Worm (Caenorhabditis elegans): ENCODE data around the gene R07E5.5.

R07E5.5 gene

ce11 chrIII:4370585-4370984 lies 26.6 kb upstream of the R07E5.5 start, which contains the start of gene ckb-3:
TSS of gene ckb-3 (plus strand) at chrIII:4370885.
- TF ChIP-seq ref-1 (GFP tag; conservative IDR thresholded peaks at IDR 0.05) (no peak), tab-1 (GFP tag; IDR thresholded peaks at IDR 0.05) (no peak), klf-2 (GFP tag; conservative IDR thresholded peaks at IDR 0.05) (no peak), ztf-23 (GFP tag; IDR thresholded peaks at IDR 0.05) (no peak), ztf-29 (GFP tag; IDR thresholded peaks at IDR 0.05) (no peak), med-1 (GFP tag; optimal IDR thresholded peaks at IDR 0.05; ENCODE audit: insufficient read depth) (no peak), T22C8.4 (GFP tag; IDR thresholded peaks at IDR 0.05) (no peak), cog-1 (tag; optimal IDR thresholded peaks at IDR 0.05) (no peak), flt-1 (GFP tag; IDR thresholded peaks at IDR 0.05) (no peak)

ce11 chrIII:4372894-4373293 lies 24.3 kb upstream of the R07E5.5 start:
- TF ChIP-seq med-1 (GFP tag; optimal IDR thresholded peaks at IDR 0.05; ENCODE audit: insufficient read depth) (no peak), ztf-29 (GFP tag; IDR thresholded peaks at IDR 0.05) (no peak), ztf-23 (GFP tag; IDR thresholded peaks at IDR 0.05) (no peak), tab-1 (GFP tag; IDR thresholded peaks at IDR 0.05) (no peak), klf-2 (GFP tag; conservative IDR thresholded peaks at IDR 0.05) (no peak), ref-1 (GFP tag; conservative IDR thresholded peaks at IDR 0.05) (no peak), T22C8.4 (GFP tag; IDR thresholded peaks at IDR 0.05) (no peak), flt-1 (GFP tag; IDR thresholded peaks at IDR 0.05) (no peak), cog-1 (tag; optimal IDR thresholded peaks at IDR 0.05) (no peak)

- TF ChIP-seq ref-1 (GFP tag; conservative IDR thresholded peaks at IDR 0.05) (no peak), flt-1 (GFP tag; IDR thresholded peaks at IDR 0.05) (no peak), ztf-29 (GFP tag; IDR thresholded peaks at IDR 0.05) (no peak), cog-1 (tag; optimal IDR thresholded peaks at IDR 0.05) (no peak), tab-1 (GFP tag; IDR thresholded peaks at IDR 0.05) (no peak), klf-2 (GFP tag; conservative IDR thresholded peaks at IDR 0.05) (no peak), T22C8.4 (GFP tag; IDR thresholded peaks at IDR 0.05) (no peak), med-1 (GFP tag; optimal IDR thresholded peaks at IDR 0.05; ENCODE audit: insufficient read depth) (no peak), ztf-23 (GFP tag; IDR thresholded peaks at IDR 0.05) (no peak)
These were observed 22.4 kb upstream of the R07E5.5 start, which contains the start of gene pals-26 for ce11 chrIII:4374854-4375253. TSS of gene pals-26 (plus strand) at chrIII:4375154.

ce11 chrIII:4378600-4379293 lies 18.5 kb upstream of the R07E5.5 start:
- TF ChIP-seq klf-2 (GFP tag; conservative IDR thresholded peaks at IDR 0.05) (peak; percentile 66), flt-1 (GFP tag; IDR thresholded peaks at IDR 0.05) (peak; percentile 91), tab-1 (GFP tag; IDR thresholded peaks at IDR 0.05) (peak; percentile 83), ztf-23 (GFP tag; IDR thresholded peaks at IDR 0.05) (peak; percentile 83), med-1 (GFP tag; optimal IDR thresholded peaks at IDR 0.05; ENCODE audit: insufficient read depth) (peak; percentile 5), ref-1 (GFP tag; conservative IDR thresholded peaks at IDR 0.05) (peak; percentile 50; the same call in 1 of the 2 replicates), cog-1 (tag; optimal IDR thresholded peaks at IDR 0.05) (peak; percentile 56), T22C8.4 (GFP tag; IDR thresholded peaks at IDR 0.05) (peak; percentile 42), ztf-29 (GFP tag; IDR thresholded peaks at IDR 0.05) (peak; percentile 83)

ce11 chrIII:4379717-4380116 lies 17.5 kb upstream of the R07E5.5 start, which contains the start of gene B0284.3:
TSS of gene B0284.3 (minus strand) at chrIII:4379817.
- TF ChIP-seq klf-2 (GFP tag; conservative IDR thresholded peaks at IDR 0.05) (no peak), cog-1 (tag; optimal IDR thresholded peaks at IDR 0.05) (no peak), T22C8.4 (GFP tag; IDR thresholded peaks at IDR 0.05) (no peak), flt-1 (GFP tag; IDR thresholded peaks at IDR 0.05) (no peak), ref-1 (GFP tag; conservative IDR thresholded peaks at IDR 0.05) (no peak), tab-1 (GFP tag; IDR thresholded peaks at IDR 0.05) (no peak), med-1 (GFP tag; optimal IDR thresholded peaks at IDR 0.05; ENCODE audit: insufficient read depth) (no peak), ztf-29 (GFP tag; IDR thresholded peaks at IDR 0.05) (no peak), ztf-23 (GFP tag; IDR thresholded peaks at IDR 0.05) (no peak)

ce11 chrIII:4380835-4381234 lies 16.4 kb upstream of the R07E5.5 start:
- TF ChIP-seq ref-1 (GFP tag; conservative IDR thresholded peaks at IDR 0.05) = no peak
- peak; percentile 11 for TF ChIP-seq cog-1 (tag; optimal IDR thresholded peaks at IDR 0.05)

ce11 chrIII:4381343-4381742 lies 15.9 kb upstream of the R07E5.5 start, which contains the start of gene pals-27:
TSS of gene pals-27 (plus strand) at chrIII:4381643.
- no peak for TF ChIP-seq ref-1 (GFP tag; conservative IDR thresholded peaks at IDR 0.05)
- no peak for TF ChIP-seq T22C8.4 (GFP tag; IDR thresholded peaks at IDR 0.05)
- TF ChIP-seq med-1 (GFP tag; optimal IDR thresholded peaks at IDR 0.05; ENCODE audit: insufficient read depth) = no peak
- TF ChIP-seq cog-1 (tag; optimal IDR thresholded peaks at IDR 0.05) = no peak
- no peak for TF ChIP-seq ztf-23 (GFP tag; IDR thresholded peaks at IDR 0.05)
- TF ChIP-seq klf-2 (GFP tag; conservative IDR thresholded peaks at IDR 0.05) = no peak
- no peak for TF ChIP-seq tab-1 (GFP tag; IDR thresholded peaks at IDR 0.05)
- no peak for TF ChIP-seq ztf-29 (GFP tag; IDR thresholded peaks at IDR 0.05)
- TF ChIP-seq flt-1 (GFP tag; IDR thresholded peaks at IDR 0.05) = no peak

- TF ChIP-seq ref-1 (GFP tag; conservative IDR thresholded peaks at IDR 0.05) = no peak
- no peak for TF ChIP-seq flt-1 (GFP tag; IDR thresholded peaks at IDR 0.05)
- no peak for TF ChIP-seq cog-1 (tag; optimal IDR thresholded peaks at IDR 0.05)
- TF ChIP-seq ztf-29 (GFP tag; IDR thresholded peaks at IDR 0.05) = no peak
- no peak for TF ChIP-seq tab-1 (GFP tag; IDR thresholded peaks at IDR 0.05)
- TF ChIP-seq ztf-23 (GFP tag; IDR thresholded peaks at IDR 0.05) = no peak
- TF ChIP-seq T22C8.4 (GFP tag; IDR thresholded peaks at IDR 0.05) = no peak
- no peak for TF ChIP-seq med-1 (GFP tag; optimal IDR thresholded peaks at IDR 0.05; ENCODE audit: insufficient read depth)
- TF ChIP-seq klf-2 (GFP tag; conservative IDR thresholded peaks at IDR 0.05) = no peak
These were observed 15.1 kb upstream of the R07E5.5 start for ce11 chrIII:4382118-4382517.

ce11 chrIII:4384487-4384886 lies 12.7 kb upstream of the R07E5.5 start, which contains the start of gene pals-28:
TSS of gene pals-28 (plus strand) at chrIII:4384787.
- TF ChIP-seq T22C8.4 (GFP tag; IDR thresholded peaks at IDR 0.05) (no peak), flt-1 (GFP tag; IDR thresholded peaks at IDR 0.05) (no peak), cog-1 (tag; optimal IDR thresholded peaks at IDR 0.05) (no peak), tab-1 (GFP tag; IDR thresholded peaks at IDR 0.05) (no peak), ztf-29 (GFP tag; IDR thresholded peaks at IDR 0.05) (no peak), ref-1 (GFP tag; conservative IDR thresholded peaks at IDR 0.05) (no peak), ztf-23 (GFP tag; IDR thresholded peaks at IDR 0.05) (no peak), med-1 (GFP tag; optimal IDR thresholded peaks at IDR 0.05; ENCODE audit: insufficient read depth) (no peak), klf-2 (GFP tag; conservative IDR thresholded peaks at IDR 0.05) (no peak)
